Worm (Caenorhabditis elegans) whole organism, L4 larva: Measurements from ENCODE around the gene C18H9.6.

Experiments used
- F10B5.3 ChIP-seq: sonication (generic microtip); optimal IDR thresholded peaks from 2 replicates; lab custom pipeline; 2016; ENCODE audit warnings: mild to moderate bottlenecking, missing genetic modification characterization, missing compliant biosample characterization
- F26F4.8 ChIP-seq: fragments of 200-800 bp; sonication (Bioruptor generic); conservative IDR thresholded peaks from 2 replicates; pipeline ENCODE4 v1.3.6; 2022; ENCODE audit warnings: missing genetic modification characterization, missing compliant biosample characterization
- T20F7.1 ChIP-seq: fragments of 200-800 bp; sonication (Bioruptor generic); optimal IDR thresholded peaks from 2 replicates; lab custom pipeline; 2018; ENCODE audit warnings: mild to moderate bottlenecking, missing genetic modification characterization, missing compliant biosample characterization
- Y105C5A.15 ChIP-seq: fragments of 200-800 bp; sonication (Bioruptor generic); IDR thresholded peaks from 2 replicates; pipeline ENCODE4 v1.3.6; 2022; ENCODE audit warnings: missing genetic modification characterization, missing compliant biosample characterization
- Y5F2A.4 ChIP-seq: fragments of 200-800 bp; sonication (Bioruptor generic); optimal IDR thresholded peaks from 2 replicates; lab custom pipeline; 2018; ENCODE audit warnings: mild to moderate bottlenecking, missing genetic modification characterization, missing compliant biosample characterization
- ZK337.2 ChIP-seq: fragments of 200-800 bp; sonication (Bioruptor generic); IDR thresholded peaks from 2 replicates; pipeline ENCODE4 v1.3.6; 2022; ENCODE audit warnings: missing genetic modification reagents, missing genetic modification characterization, missing compliant biosample characterization
- aha-1 ChIP-seq: fragments of 150-350 bp; peaks from one replicate; lab custom pipeline; 2014; ENCODE audit warnings: missing biosample characterization, missing genetic modification characterization
- ama-1 ChIP-seq: fragments of 150-350 bp; optimal IDR thresholded peaks from 2 replicates; lab custom pipeline; 2014; ENCODE audit warnings: inconsistent platforms, mixed read lengths
- ceh-32 ChIP-seq: sonication (generic microtip); optimal IDR thresholded peaks from 2 replicates; lab custom pipeline; 2016; ENCODE audit warnings: mild to moderate bottlenecking, missing genetic modification characterization, missing compliant biosample characterization; ENCODE audit not compliant: poor library complexity
- ceh-44 ChIP-seq: fragments of 200-800 bp; sonication (Bioruptor generic); IDR thresholded peaks from 2 replicates; pipeline ENCODE4 v1.3.6; 2022; ENCODE audit warnings: missing genetic modification reagents, missing genetic modification characterization, missing compliant biosample characterization
- ceh-62 ChIP-seq: sonication (generic microtip); optimal IDR thresholded peaks from 2 replicates; lab custom pipeline; 2017; ENCODE audit warnings: missing biosample characterization, missing genetic modification characterization
- ces-1 ChIP-seq: fragments of 150-350 bp; sonication (generic microtip); optimal IDR thresholded peaks from 4 replicates; lab custom pipeline; 2014; ENCODE audit warnings: missing biosample characterization, missing genetic modification reagents, missing genetic modification characterization
- daf-12 ChIP-seq: fragments of 150-350 bp; optimal IDR thresholded peaks from 2 replicates; lab custom pipeline; 2014; ENCODE audit warnings: missing biosample characterization, missing genetic modification reagents, missing genetic modification characterization
- daf-19 ChIP-seq: fragments of 200-800 bp; sonication (Bioruptor generic); conservative IDR thresholded peaks from 2 replicates; pipeline ENCODE4 v1.3.6; 2022; ENCODE audit warnings: missing genetic modification characterization, missing compliant biosample characterization
- daf-8 ChIP-seq: fragments of 200-800 bp; sonication (Bioruptor generic); IDR thresholded peaks from 2 replicates; pipeline ENCODE4 v1.3.6; 2022; ENCODE audit warnings: missing genetic modification characterization, missing compliant biosample characterization
- dmd-6 ChIP-seq: fragments of 200-800 bp; sonication (Bioruptor generic); IDR thresholded peaks from 2 replicates; pipeline ENCODE4 v1.3.6; 2022; ENCODE audit warnings: missing genetic modification reagents, missing genetic modification characterization, missing compliant biosample characterization
- dpl-1 ChIP-seq: fragments of 150-350 bp; optimal IDR thresholded peaks from 2 replicates; lab custom pipeline; 2014; ENCODE audit warnings: missing biosample characterization, missing genetic modification reagents, missing genetic modification characterization
- hlh-30 ChIP-seq: sonication (generic microtip); optimal IDR thresholded peaks from 2 replicates; lab custom pipeline; 2017; ENCODE audit warnings: antibody characterized with exemption, mild to moderate bottlenecking, missing genetic modification characterization, missing compliant biosample characterization; ENCODE audit not compliant: insufficient read depth
- lim-7 ChIP-seq: fragments of 200-800 bp; sonication (Bioruptor generic); IDR thresholded peaks from 2 replicates; pipeline ENCODE4 v1.3.6; 2022; ENCODE audit warnings: missing genetic modification characterization, missing compliant biosample characterization
- lin-1 ChIP-seq: fragments of 200-800 bp; sonication (Bioruptor generic); IDR thresholded peaks from 2 replicates; pipeline ENCODE4 v1.3.6; 2022; ENCODE audit warnings: missing genetic modification reagents, missing genetic modification characterization, missing compliant biosample characterization
- lin-15B ChIP-seq: fragments of 150-350 bp; sonication (generic microtip); optimal IDR thresholded peaks from 3 replicates; lab custom pipeline; 2014; ENCODE audit warnings: missing biosample characterization, missing genetic modification characterization
- lin-29 ChIP-seq: fragments of 200-800 bp; sonication (Bioruptor generic); IDR thresholded peaks from 2 replicates; pipeline ENCODE4 v1.3.6; 2022; ENCODE audit warnings: missing genetic modification reagents, missing genetic modification characterization, missing compliant biosample characterization
- lin-38 ChIP-seq: fragments of 200-800 bp; sonication (Bioruptor generic); IDR thresholded peaks from 2 replicates; pipeline ENCODE4 v1.3.6; 2022; ENCODE audit warnings: missing genetic modification reagents, missing genetic modification characterization, missing compliant biosample characterization
- lir-3 ChIP-seq: sonication (generic microtip); optimal IDR thresholded peaks from 2 replicates; lab custom pipeline; 2016; ENCODE audit warnings: mild to moderate bottlenecking, missing genetic modification characterization, missing compliant biosample characterization
- lsy-2 ChIP-seq, 2 experiments: fragments of 150-350 bp in 1 of 2; sonication (generic microtip) in 1 of 2; optimal IDR thresholded peaks; 2 replicates each; lab custom pipeline; 2014 to 2017; ENCODE audit warnings: missing biosample characterization in 2 of 2, missing genetic modification characterization in 2 of 2
- madf-9 ChIP-seq: fragments of 200-800 bp; sonication (Bioruptor generic); conservative IDR thresholded peaks from 2 replicates; pipeline ENCODE4 v1.3.6; 2022; ENCODE audit warnings: missing genetic modification reagents, missing genetic modification characterization, missing compliant biosample characterization
- mdt-29 ChIP-seq: fragments of 200-800 bp; sonication (Bioruptor generic); IDR thresholded peaks from 2 replicates; pipeline ENCODE4 v1.3.6; 2022; ENCODE audit warnings: missing genetic modification reagents, missing genetic modification characterization, missing compliant biosample characterization
- mes-2 ChIP-seq: sonication (generic microtip); optimal IDR thresholded peaks from 2 replicates; lab custom pipeline; 2016; ENCODE audit warnings: missing genotype, mild to moderate bottlenecking, missing genetic modification characterization, missing compliant biosample characterization; ENCODE audit not compliant: poor library complexity, severe bottlenecking
- mxl-2 ChIP-seq: fragments of 200-800 bp; sonication (Bioruptor generic); conservative IDR thresholded peaks from 2 replicates; pipeline ENCODE4 v1.3.6; 2022; ENCODE audit warnings: missing genetic modification reagents, missing genetic modification characterization, missing compliant biosample characterization
- nhr-102 ChIP-seq: sonication (generic microtip); optimal IDR thresholded peaks from 2 replicates; lab custom pipeline; 2016; ENCODE audit warnings: mild to moderate bottlenecking, missing genetic modification characterization, moderate library complexity, missing compliant biosample characterization
- nhr-11 ChIP-seq: fragments of 150-350 bp; optimal IDR thresholded peaks from 2 replicates; lab custom pipeline; 2014; ENCODE audit warnings: missing biosample characterization, missing genetic modification characterization
- nhr-25 ChIP-seq: sonication (generic microtip); optimal IDR thresholded peaks from 2 replicates; lab custom pipeline; 2017; ENCODE audit warnings: missing genetic modification characterization, mild to moderate bottlenecking, missing compliant biosample characterization, antibody characterized with exemption, moderate library complexity, borderline replicate concordance; ENCODE audit not compliant: insufficient read depth
- nhr-42 ChIP-seq: fragments of 200-800 bp; sonication (Bioruptor generic); IDR thresholded peaks from 2 replicates; pipeline ENCODE4 v1.3.6; 2022; ENCODE audit warnings: missing genetic modification characterization, missing compliant biosample characterization
- nhr-48 ChIP-seq: sonication (generic microtip); optimal IDR thresholded peaks from 2 replicates; lab custom pipeline; 2016; ENCODE audit warnings: mild to moderate bottlenecking, missing genetic modification characterization, missing compliant biosample characterization
- pha-4 ChIP-seq, 2 experiments: fragments of 150-350 bp in 1 of 2; fragments of 200-800 bp in 1 of 2; sonication (Bioruptor generic) in 1 of 2; IDR thresholded peaks in 1 of 2; optimal IDR thresholded peaks in 1 of 2; 2 replicates each; pipeline versions ENCODE4 v1.3.6 to Lab custom; 2014 to 2022; ENCODE audit warnings: missing genetic modification characterization in 2 of 2, missing genetic modification reagents in 2 of 2, missing biosample characterization in 1 of 2, missing compliant biosample characterization in 1 of 2
- unc-39 ChIP-seq: sonication (generic microtip); optimal IDR thresholded peaks from 2 replicates; lab custom pipeline; 2017; ENCODE audit warnings: missing biosample characterization, missing genetic modification characterization
- unc-62 ChIP-seq, 3 experiments: fragments of 150-350 bp in 1 of 3; sonication (generic microtip); optimal IDR thresholded peaks in 2 of 3; peaks in 1 of 3; 1 replicate in 1 of 3; 2 replicates in 2 of 3; lab custom pipeline; 2014 to 2017; ENCODE audit warnings: missing biosample characterization in 3 of 3, missing genetic modification characterization in 3 of 3, missing genetic modification reagents in 3 of 3, missing genotype in 1 of 3
- zfp-2 ChIP-seq: sonication (generic microtip); optimal IDR thresholded peaks from 2 replicates; lab custom pipeline; 2016; ENCODE audit warnings: mild to moderate bottlenecking, missing genetic modification characterization, missing compliant biosample characterization
- zip-11 ChIP-seq: fragments of 200-800 bp; sonication (Bioruptor generic); IDR thresholded peaks from 2 replicates; pipeline ENCODE4 v1.3.6; 2022; ENCODE audit warnings: missing genetic modification characterization, missing compliant biosample characterization
- ztf-11 ChIP-seq: fragments of 150-350 bp; optimal IDR thresholded peaks from 2 replicates; lab custom pipeline; 2014; ENCODE audit warnings: missing biosample characterization, missing genetic modification characterization

Gene C18H9.6

DNA sequence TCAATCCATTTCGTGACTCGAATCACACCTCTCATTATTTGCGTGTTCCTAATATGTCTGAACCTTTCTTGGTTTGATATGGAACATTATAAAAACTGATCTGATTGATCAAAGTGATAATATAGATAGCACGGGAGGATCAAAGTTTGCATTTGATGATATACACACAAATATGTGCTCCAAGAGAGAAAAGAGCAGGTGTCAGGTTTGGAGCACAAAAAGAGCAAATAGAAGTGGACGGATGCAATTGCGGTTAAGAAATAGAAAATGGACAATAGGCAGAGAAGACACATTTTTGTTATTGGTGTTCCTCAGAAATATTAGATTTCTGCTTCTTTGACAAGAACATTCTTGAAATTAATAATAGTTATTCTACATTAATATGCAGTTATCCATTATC is 2.6 kb downstream of the C18H9.6 start, which contains the start of gene C18H9.1:
C18H9.1 (plus strand) TSS at position 301 of the 400 bp plus-strand sequence.
- no peak for TF ChIP-seq nhr-42 (GFP tag; lab: Robert Waterston, UW)
- no peak for TF ChIP-seq zfp-2 (tag; lab: Kevin White, UChicago)
- TF ChIP-seq hlh-30 (tag; lab: Kevin White, UChicago) = no peak
- no peak for TF ChIP-seq daf-8 (GFP tag; lab: Robert Waterston, UW)
- TF ChIP-seq lir-3 = no peak
- no peak for TF ChIP-seq aha-1 (tag; lab: Kevin White, UChicago)
- no peak for TF ChIP-seq nhr-48 (tag; lab: Kevin White, UChicago)
- TF ChIP-seq F26F4.8 (GFP tag; lab: Robert Waterston, UW) = no peak
- TF ChIP-seq ceh-44 (GFP tag; lab: Robert Waterston, UW) = no peak
- TF ChIP-seq daf-19 (GFP tag; lab: Robert Waterston, UW) = no peak
- no peak for TF ChIP-seq madf-9 (GFP tag; lab: Robert Waterston, UW)
- TF ChIP-seq lin-38 (GFP tag; lab: Robert Waterston, UW) = no peak
- TF ChIP-seq ceh-62 (tag; lab: Kevin White, UChicago) = no peak
- TF ChIP-seq mes-2 (tag; lab: Kevin White, UChicago) = no peak
- TF ChIP-seq, all 104 proteins: peak for 0

DNA sequence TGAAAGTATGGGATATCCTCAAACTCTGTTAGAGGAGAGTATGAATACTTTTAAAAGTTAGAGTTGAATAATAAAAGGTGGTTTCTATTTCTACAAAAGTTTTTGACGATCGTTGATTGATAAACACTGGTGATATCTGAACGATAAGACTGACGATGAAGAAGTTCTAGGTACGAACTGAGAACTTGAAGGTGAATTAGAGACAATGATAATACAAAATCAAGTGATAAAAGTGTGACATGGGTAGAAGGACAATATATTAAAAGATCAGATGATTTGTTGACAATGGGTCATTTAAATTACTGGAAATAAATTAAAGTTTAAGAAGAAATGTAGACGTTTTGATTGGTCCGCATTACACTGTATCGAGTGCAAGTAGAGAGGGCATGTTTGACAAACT is 6.0 kb downstream of the C18H9.6 start, which contains the start of gene C18H9.5:
C18H9.5 (minus strand) TSS at position 179 of the 400 bp plus-strand sequence.
- peak; percentile 52 for TF ChIP-seq hlh-30 (tag; lab: Kevin White, UChicago)
- TF ChIP-seq nhr-48 (tag; lab: Kevin White, UChicago) = no peak
- no peak for TF ChIP-seq ztf-11
- no peak for TF ChIP-seq mxl-2 (GFP tag; lab: Robert Waterston, UW)
- no peak for TF ChIP-seq ZK337.2
- TF ChIP-seq unc-62 (GFP tag; optimal IDR thresholded peaks at IDR 0.05 in 1 of 2; lab: Kevin White, UChicago) = peak in 1 of 2 experiments; percentile 6
- TF ChIP-seq unc-62 (tag; optimal IDR thresholded peaks at IDR 0.05; lab: Kevin White, UChicago) = no peak
- TF ChIP-seq F26F4.8 (GFP tag; lab: Robert Waterston, UW) = no peak
- TF ChIP-seq dmd-6 (GFP tag; lab: Robert Waterston, UW) = 0 out of 2 replicates have a peak, but pooled peaks have one; percentile 8
- no peak for TF ChIP-seq zip-11 (GFP tag; lab: Robert Waterston, UW)
- TF ChIP-seq, all 104 proteins: peak for 3

DNA sequence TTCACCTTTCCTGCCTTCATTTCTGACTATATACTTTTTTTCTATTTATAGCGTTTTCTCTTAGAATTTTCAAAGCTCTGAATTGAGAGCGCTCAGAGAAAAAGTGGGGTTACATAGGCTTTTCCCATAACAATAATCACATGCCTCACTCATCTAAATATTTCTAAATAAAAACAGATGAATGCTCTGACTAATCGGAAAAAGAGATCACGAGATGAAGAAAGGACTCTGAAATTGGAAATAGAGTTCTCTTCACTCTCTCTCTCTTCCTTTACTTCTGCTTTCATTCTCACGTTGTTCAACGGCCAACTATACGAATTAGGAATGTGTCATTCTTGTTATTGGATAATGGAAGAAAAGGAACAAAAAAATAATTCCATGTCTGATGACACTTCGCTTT is 12.3 kb downstream of the C18H9.6 start:
- TF ChIP-seq Y105C5A.15 (GFP tag; lab: Robert Waterston, UW) (no peak), ceh-62 (tag; lab: Kevin White, UChicago) (no peak), T20F7.1 (no peak), nhr-11 (no peak), ceh-32 (tag; lab: Kevin White, UChicago) (no peak), ztf-11 (no peak), pha-4 (GFP tag; IDR thresholded peaks at IDR 0.05; lab: Robert Waterston, UW) (no peak), pha-4 (tag; optimal IDR thresholded peaks at IDR 0.05; lab: Kevin White, UChicago) (no peak), nhr-25 (no peak), nhr-102 (tag; lab: Kevin White, UChicago) (no peak), hlh-30 (tag; lab: Kevin White, UChicago) (peak; percentile 51), ama-1 (lab: Kevin White, UChicago) (no peak), ces-1 (no peak), lin-15B (tag; lab: Kevin White, UChicago) (no peak), daf-12 (tag; lab: Kevin White, UChicago) (no peak), lin-29 (GFP tag; lab: Robert Waterston, UW) (no peak), lim-7 (no peak), lsy-2 (tag; optimal IDR thresholded peaks at IDR 0.05; lab: Kevin White, UChicago) (peak in 1 of 2 experiments; percentile 0), aha-1 (tag; lab: Kevin White, UChicago) (peak; percentile 37), F10B5.3 (tag; lab: Kevin White, UChicago) (no peak), dpl-1 (GFP tag; lab: Kevin White, UChicago) (no peak), unc-39 (tag; lab: Kevin White, UChicago) (no peak), mdt-29 (GFP tag; lab: Robert Waterston, UW) (no peak), lin-1 (GFP tag; lab: Robert Waterston, UW) (no peak), Y5F2A.4 (GFP tag; lab: Kevin White, UChicago) (no peak), ZK337.2 (no peak)
- TF ChIP-seq, all 104 proteins: peak for 3
